7 worm cellular contexts compared by ENCODE assay signal in genomic region chrII:4888527-4889487, ce11.
TF ChIP-seq lines count a peak whose summit lies in the region.

Gene pgm-1, plus strand, starts transcription at chrII:4889437.

TF ChIP-seq in whole organism, L1 larva, 84 proteins besides CTCF, POLR2A, EP300 and RAD21 (continues in another document):
- TF ChIP-seq lin-13 (GFP tag; optimal IDR thresholded peaks at IDR 0.05; lab: Kevin White, UChicago) (no peak), sox-4 (tag; optimal IDR thresholded peaks at IDR 0.05; lab: Kevin White, UChicago) (no peak), pqm-1 (tag; optimal IDR thresholded peaks at IDR 0.05; lab: Kevin White, UChicago) (no peak), elt-2 (tag; optimal IDR thresholded peaks at IDR 0.05; lab: Kevin White, UChicago) (peak; percentile 45), jun-1 (tag; optimal IDR thresholded peaks at IDR 0.05; lab: Kevin White, UChicago) (no peak), egl-27 (tag; optimal IDR thresholded peaks at IDR 0.05; lab: Kevin White, UChicago) (no peak), fkh-4 (tag; optimal IDR thresholded peaks at IDR 0.05; lab: Kevin White, UChicago; ENCODE audit: borderline replicate concordance) (no peak), fos-1 (tag; optimal IDR thresholded peaks at IDR 0.05; lab: Kevin White, UChicago) (no peak), pag-3 (tag; optimal IDR thresholded peaks at IDR 0.05; lab: Kevin White, UChicago; ENCODE audit: borderline replicate concordance, insufficient read depth) (peak; percentile 41), rnt-1 (tag; optimal IDR thresholded peaks at IDR 0.05; lab: Kevin White, UChicago) (peak; percentile 58), lin-35 (GFP tag; optimal IDR thresholded peaks at IDR 0.05; lab: Kevin White, UChicago) (peak in 1 of 2 experiments; percentile 35), snu-23 (GFP tag; optimal IDR thresholded peaks at IDR 0.05; lab: Kevin White, UChicago) (peak; percentile 45), ets-5 (GFP tag; IDR thresholded peaks at IDR 0.05; lab: Robert Waterston, UW) (no peak)

TF ChIP-seq in whole organism, L2 larva, 48 proteins besides CTCF, POLR2A, EP300 and RAD21 (continues in another document):
- peak; percentile 45 for TF ChIP-seq sma-9 (GFP tag; optimal IDR thresholded peaks at IDR 0.05; lab: Kevin White, UChicago)
- no peak for TF ChIP-seq sma-9 (tag; optimal IDR thresholded peaks at IDR 0.05; lab: Kevin White, UChicago)
- TF ChIP-seq C34F6.9 (tag; optimal IDR thresholded peaks at IDR 0.05; lab: Kevin White, UChicago) = peak; percentile 70
- no peak for TF ChIP-seq peb-1 (tag; optimal IDR thresholded peaks at IDR 0.05; lab: Kevin White, UChicago)
- TF ChIP-seq lin-11 (tag; optimal IDR thresholded peaks at IDR 0.05; lab: Kevin White, UChicago) = no peak
- peak; percentile 9 for TF ChIP-seq unc-55 (GFP tag; optimal IDR thresholded peaks at IDR 0.05; lab: Kevin White, UChicago)
- TF ChIP-seq mab-5 (tag; optimal IDR thresholded peaks at IDR 0.05; lab: Kevin White, UChicago) = no peak
- peak in 1 of 2 experiments; percentile 23 for TF ChIP-seq lsy-2 (tag; optimal IDR thresholded peaks at IDR 0.05; lab: Kevin White, UChicago)
- no peak for TF ChIP-seq sma-3 (GFP tag; optimal IDR thresholded peaks at IDR 0.05; lab: Kevin White, UChicago)
- TF ChIP-seq crh-2 (tag; optimal IDR thresholded peaks at IDR 0.05; lab: Kevin White, UChicago) = peak; percentile 53
- peak; percentile 15 for TF ChIP-seq fos-1 (tag; optimal IDR thresholded peaks at IDR 0.05; lab: Kevin White, UChicago)
- peak; percentile 33 for TF ChIP-seq nhr-129 (tag; optimal IDR thresholded peaks at IDR 0.05; lab: Kevin White, UChicago)
- peak; percentile 50 for TF ChIP-seq ama-1 (optimal IDR thresholded peaks at IDR 0.05; lab: Kevin White, UChicago)

TF ChIP-seq in whole organism, L3 larva, 47 proteins besides CTCF, POLR2A, EP300 and RAD21 (continues in another document):
- TF ChIP-seq skn-1 (tag; optimal IDR thresholded peaks at IDR 0.05; lab: Kevin White, UChicago) (no peak), tbx-2 (tag; optimal IDR thresholded peaks at IDR 0.05; lab: Kevin White, UChicago) (no peak), ceh-16 (tag; optimal IDR thresholded peaks at IDR 0.05; lab: Kevin White, UChicago) (no peak), fkh-10 (GFP tag; optimal IDR thresholded peaks at IDR 0.05; lab: Kevin White, UChicago) (no peak), egl-5 (tag; optimal IDR thresholded peaks at IDR 0.05; lab: Kevin White, UChicago) (no peak), ZK546.5 (tag; optimal IDR thresholded peaks at IDR 0.05; lab: Kevin White, UChicago) (no peak), elt-2 (tag; optimal IDR thresholded peaks at IDR 0.05; lab: Kevin White, UChicago) (peak; percentile 84), eor-1 (tag; optimal IDR thresholded peaks at IDR 0.05; lab: Kevin White, UChicago) (no peak), nhr-23 (tag; optimal IDR thresholded peaks at IDR 0.05; lab: Kevin White, UChicago) (no peak), R02D3.7 (tag; optimal IDR thresholded peaks at IDR 0.05; lab: Kevin White, UChicago) (no peak), sea-2 (GFP tag; optimal IDR thresholded peaks at IDR 0.05; lab: Kevin White, UChicago) (no peak), elt-1 (tag; optimal IDR thresholded peaks at IDR 0.05; lab: Kevin White, UChicago) (no peak), lin-39 (tag; optimal IDR thresholded peaks at IDR 0.05; lab: Kevin White, UChicago) (peak; percentile 2), daf-12 (tag; optimal IDR thresholded peaks at IDR 0.05; lab: Kevin White, UChicago) (no peak), fkh-2 (tag; optimal IDR thresholded peaks at IDR 0.05; lab: Kevin White, UChicago) (no peak)

TF ChIP-seq in whole organism, L4 larva, 104 proteins besides CTCF, POLR2A, EP300 and RAD21 (continues in another document):
- TF ChIP-seq mdt-29 (GFP tag; IDR thresholded peaks at IDR 0.05; lab: Robert Waterston, UW) (no peak), lin-1 (GFP tag; IDR thresholded peaks at IDR 0.05; lab: Robert Waterston, UW) (no peak), Y105C5A.15 (GFP tag; IDR thresholded peaks at IDR 0.05; lab: Robert Waterston, UW) (no peak), ZK546.5 (tag; optimal IDR thresholded peaks at IDR 0.05; lab: Kevin White, UChicago) (no peak), aha-1 (tag; lab: Kevin White, UChicago) (no peak), zfp-3 (GFP tag; conservative IDR thresholded peaks at IDR 0.05; lab: Robert Waterston, UW) (no peak), nhr-77 (tag; optimal IDR thresholded peaks at IDR 0.05; lab: Kevin White, UChicago) (no peak), dmd-6 (GFP tag; IDR thresholded peaks at IDR 0.05; lab: Robert Waterston, UW) (no peak), attf-4 (tag; optimal IDR thresholded peaks at IDR 0.05; lab: Kevin White, UChicago) (no peak), pqm-1 (tag; optimal IDR thresholded peaks at IDR 0.05; lab: Kevin White, UChicago) (no peak), ceh-20 (GFP tag; IDR thresholded peaks at IDR 0.05; lab: Robert Waterston, UW) (0 out of 2 replicates have a peak, but pooled peaks have one; percentile 14), D1046.2 (GFP tag; IDR thresholded peaks at IDR 0.05; lab: Robert Waterston, UW) (no peak), arid-1 (GFP tag; conservative IDR thresholded peaks at IDR 0.05; lab: Robert Waterston, UW) (no peak), daf-16 (GFP tag; optimal IDR thresholded peaks at IDR 0.05; lab: Kevin White, UChicago) (peak in 1 of 2 experiments; percentile 64), daf-16 (tag; optimal IDR thresholded peaks at IDR 0.05; lab: Kevin White, UChicago) (peak; percentile 43)

TF ChIP-seq in whole organism, late embryonic, 69 proteins besides CTCF, POLR2A, EP300 and RAD21:
- TF ChIP-seq hlh-6 (tag; optimal IDR thresholded peaks at IDR 0.05; lab: Kevin White, UChicago) = no peak
- TF ChIP-seq ceh-9 (tag; optimal IDR thresholded peaks at IDR 0.05; lab: Kevin White, UChicago) = no peak
- no peak for TF ChIP-seq ama-1 (optimal IDR thresholded peaks at IDR 0.05; lab: Kevin White, UChicago)
- no peak for TF ChIP-seq K09A11.1 (tag; optimal IDR thresholded peaks at IDR 0.05; lab: Kevin White, UChicago; ENCODE audit: insufficient read depth)
- peak; percentile 50 for TF ChIP-seq ceh-18 (tag; optimal IDR thresholded peaks at IDR 0.05; lab: Kevin White, UChicago)
- TF ChIP-seq elt-2 (tag; optimal IDR thresholded peaks at IDR 0.05; lab: Kevin White, UChicago) = peak; percentile 45

TF ChIP-seq in whole organism, mixed stage, embryonic, 35 proteins besides CTCF, POLR2A, EP300 and RAD21:
- TF ChIP-seq hlh-1 (tag; optimal IDR thresholded peaks at IDR 0.05; lab: Kevin White, UChicago) (peak; percentile 57), M03D4.4 (tag; optimal IDR thresholded peaks at IDR 0.05; lab: Kevin White, UChicago) (no peak), tbx-8 (GFP tag; optimal IDR thresholded peaks at IDR 0.05; lab: Kevin White, UChicago) (no peak), unc-120 (tag; optimal IDR thresholded peaks at IDR 0.05; lab: Kevin White, UChicago; ENCODE audit: poor library complexity, severe bottlenecking) (peak; percentile 34), nhr-237 (tag; optimal IDR thresholded peaks at IDR 0.05; lab: Kevin White, UChicago) (no peak), nhr-12 (tag; optimal IDR thresholded peaks at IDR 0.05; lab: Kevin White, UChicago) (no peak), bed-3 (GFP tag; optimal IDR thresholded peaks at IDR 0.05; lab: Kevin White, UChicago) (no peak)

TF ChIP-seq in whole organism, young adult, 124 proteins besides CTCF, POLR2A, EP300 and RAD21 (continues in another document):
- no peak for TF ChIP-seq nhr-90 (tag; optimal IDR thresholded peaks at IDR 0.05; lab: Kevin White, UChicago)
- TF ChIP-seq xnd-1 (tag; optimal IDR thresholded peaks at IDR 0.05; lab: Kevin White, UChicago) = peak; percentile 73
- no peak for TF ChIP-seq pha-4 (tag; optimal IDR thresholded peaks at IDR 0.05; lab: Kevin White, UChicago)
- no peak for TF ChIP-seq ets-4 (GFP tag; optimal IDR thresholded peaks at IDR 0.05; lab: Kevin White, UChicago)
- TF ChIP-seq snpc-1.3 (tag; optimal IDR thresholded peaks at IDR 0.05; lab: Kevin White, UChicago; ENCODE audit: insufficient read depth) = peak; percentile 8
- TF ChIP-seq ZK185.1 (tag; optimal IDR thresholded peaks at IDR 0.05; lab: Kevin White, UChicago; ENCODE audit: poor library complexity, severe bottlenecking) = no peak
- TF ChIP-seq akir-1 (GFP tag; optimal IDR thresholded peaks at IDR 0.05; lab: Kevin White, UChicago) = no peak
- TF ChIP-seq lir-1 (GFP tag; conservative IDR thresholded peaks at IDR 0.05; lab: Robert Waterston, UW) = no peak
- no peak for TF ChIP-seq ceh-79 (tag; optimal IDR thresholded peaks at IDR 0.05; lab: Kevin White, UChicago)
- 0 out of 2 replicates have a peak, but pooled peaks have one; percentile 24 for TF ChIP-seq lin-26 (GFP tag; IDR thresholded peaks at IDR 0.05; lab: Robert Waterston, UW)
- no peak for TF ChIP-seq F57C9.4 (tag; optimal IDR thresholded peaks at IDR 0.05; lab: Kevin White, UChicago)
- no peak for TF ChIP-seq B0035.1 (tag; optimal IDR thresholded peaks at IDR 0.05; lab: Kevin White, UChicago)
- TF ChIP-seq F52B5.7 (tag; optimal IDR thresholded peaks at IDR 0.05; lab: Kevin White, UChicago) = no peak
- TF ChIP-seq ceh-40 (GFP tag; IDR thresholded peaks at IDR 0.05; lab: Robert Waterston, UW) = no peak
- no peak for TF ChIP-seq T07F8.4 (tag; optimal IDR thresholded peaks at IDR 0.05; lab: Kevin White, UChicago)
- no peak for TF ChIP-seq K11D2.4 (GFP tag; IDR thresholded peaks at IDR 0.05; lab: Robert Waterston, UW)
- no peak for TF ChIP-seq Y53F4B.3 (GFP tag; IDR thresholded peaks at IDR 0.05; lab: Robert Waterston, UW)
- no peak for TF ChIP-seq F22D6.2 (tag; optimal IDR thresholded peaks at IDR 0.05; lab: Kevin White, UChicago)
- TF ChIP-seq cebp-2 (GFP tag; IDR thresholded peaks at IDR 0.05; lab: Robert Waterston, UW) = no peak
- TF ChIP-seq snpc-1.1 (tag; optimal IDR thresholded peaks at IDR 0.05; lab: Kevin White, UChicago; ENCODE audit: insufficient read depth) = no peak
- no peak for TF ChIP-seq attf-6 (GFP tag; IDR thresholded peaks at IDR 0.05; lab: Robert Waterston, UW)
- TF ChIP-seq ztf-22 (GFP tag; optimal IDR thresholded peaks at IDR 0.05; lab: Kevin White, UChicago) = no peak
- TF ChIP-seq F57A8.1 (GFP tag; optimal IDR thresholded peaks at IDR 0.05; lab: Kevin White, UChicago) = no peak
- TF ChIP-seq mel-28 (tag; optimal IDR thresholded peaks at IDR 0.05; lab: Kevin White, UChicago; ENCODE audit: borderline replicate concordance) = no peak
- no peak for TF ChIP-seq hlh-12 (tag; optimal IDR thresholded peaks at IDR 0.05; lab: Kevin White, UChicago)
- TF ChIP-seq hmg-20 (GFP tag; IDR thresholded peaks at IDR 0.05; lab: Robert Waterston, UW) = no peak
- TF ChIP-seq F23B12.7 (tag; optimal IDR thresholded peaks at IDR 0.05; lab: Kevin White, UChicago; ENCODE audit: insufficient read depth) = no peak
- peak; percentile 25; the same call in 1 of the 2 replicates for TF ChIP-seq dox-1 (GFP tag; IDR thresholded peaks at IDR 0.05; lab: Robert Waterston, UW)
- no peak for TF ChIP-seq let-607 (tag; optimal IDR thresholded peaks at IDR 0.05; lab: Kevin White, UChicago)
- peak; percentile 3 for TF ChIP-seq lin-40 (tag; optimal IDR thresholded peaks at IDR 0.05; lab: Kevin White, UChicago)
- no peak for TF ChIP-seq hlh-26 (GFP tag; conservative IDR thresholded peaks at IDR 0.05; lab: Robert Waterston, UW)
- no peak for TF ChIP-seq Y53G8AR.9 (GFP tag; conservative IDR thresholded peaks at IDR 0.05; lab: Robert Waterston, UW)
